Fruit fly (Drosophila melanogaster) whole organism, adult: ENCODE data around the gene CG8516.
A peak's percentile ranks its signal among the peaks of the same experiment; 100 is the strongest.

Source experiments
- CG11617 ChIP-seq: fragments of 200-800 bp; sonication (Bioruptor generic); optimal IDR thresholded peaks from 2 replicates; lab custom pipeline; 2017; ENCODE audit warnings: mild to moderate bottlenecking, missing biosample characterization, missing genetic modification reagents, missing genetic modification characterization
- CG12768 ChIP-seq: fragments of 200-800 bp; sonication (Bioruptor generic); optimal IDR thresholded peaks from 2 replicates; lab custom pipeline; 2017; ENCODE audit warnings: missing biosample characterization, missing genetic modification characterization, mild to moderate bottlenecking, moderate library complexity, missing genetic modification reagents
- CG14711 ChIP-seq: fragments of 200-800 bp; sonication (Bioruptor generic); optimal IDR thresholded peaks from 2 replicates; lab custom pipeline; 2018; ENCODE audit warnings: missing biosample characterization, mild to moderate bottlenecking, missing genetic modification characterization, moderate library complexity
- CG1620 ChIP-seq: fragments of 200-800 bp; sonication (Bioruptor generic); optimal IDR thresholded peaks from 2 replicates; lab custom pipeline; 2016; ENCODE audit warnings: missing biosample characterization, missing genetic modification characterization
- CG33017 ChIP-seq: fragments of 200-800 bp; sonication (Bioruptor generic); optimal IDR thresholded peaks from 2 replicates; lab custom pipeline; 2018; ENCODE audit warnings: missing biosample characterization, mild to moderate bottlenecking, missing genetic modification characterization, moderate library complexity
- CG5204 ChIP-seq: fragments of 200-800 bp; sonication (Bioruptor generic); optimal IDR thresholded peaks from 2 replicates; lab custom pipeline; 2016; ENCODE audit warnings: missing biosample characterization, missing genetic modification characterization
- CG7045 ChIP-seq: fragments of 200-800 bp; sonication (Bioruptor generic); optimal IDR thresholded peaks from 2 replicates; lab custom pipeline; 2017; ENCODE audit warnings: missing biosample characterization, mild to moderate bottlenecking, missing genetic modification characterization
- CG7101 ChIP-seq: fragments of 200-800 bp; sonication (Bioruptor generic); optimal IDR thresholded peaks from 2 replicates; lab custom pipeline; 2018; ENCODE audit warnings: missing biosample characterization, mild to moderate bottlenecking, missing genetic modification characterization, moderate library complexity
- Clk ChIP-seq: fragments of 200-800 bp; sonication (Bioruptor generic); optimal IDR thresholded peaks from 2 replicates; lab custom pipeline; 2017; ENCODE audit warnings: missing biosample characterization, missing genetic modification characterization
- Crg-1 ChIP-seq: fragments of 200-800 bp; sonication (Bioruptor generic); optimal IDR thresholded peaks from 2 replicates; lab custom pipeline; 2016; ENCODE audit warnings: missing biosample characterization, missing genetic modification characterization
- Hr96 ChIP-seq: fragments of 200-800 bp; sonication (Bioruptor generic); optimal IDR thresholded peaks from 2 replicates; lab custom pipeline; 2016; ENCODE audit warnings: missing biosample characterization, missing genetic modification characterization
- Mnt ChIP-seq: fragments of 200-800 bp; sonication (Bioruptor generic); optimal IDR thresholded peaks from 2 replicates; lab custom pipeline; 2016; ENCODE audit warnings: missing biosample characterization, mild to moderate bottlenecking, missing genetic modification characterization
- bab1 ChIP-seq: fragments of 200-800 bp; sonication (Bioruptor generic); optimal IDR thresholded peaks from 3 replicates; lab custom pipeline; 2019; ENCODE audit warnings: missing biosample characterization, mild to moderate bottlenecking, missing genetic modification characterization, moderate library complexity
- cic ChIP-seq: fragments of 200-800 bp; sonication (Bioruptor generic); optimal IDR thresholded peaks from 2 replicates; lab custom pipeline; 2017; ENCODE audit warnings: missing biosample characterization, mild to moderate bottlenecking, missing genetic modification characterization, moderate library complexity
- cnc ChIP-seq, 2 experiments: fragments of >200 bp; optimal IDR thresholded peaks; 2 replicates each; lab custom pipeline; 2017
- kay ChIP-seq: fragments of 200-800 bp; sonication (Bioruptor generic); peaks from one replicate; lab custom pipeline; 2016; ENCODE audit warnings: missing biosample characterization, missing genetic modification characterization, borderline replicate concordance
- ovo ChIP-seq: fragments of 200-800 bp; sonication (Bioruptor generic); optimal IDR thresholded peaks from 2 replicates; lab custom pipeline; 2016; ENCODE audit warnings: missing biosample characterization, missing genetic modification characterization
- pad ChIP-seq: fragments of 200-800 bp; sonication (Bioruptor generic); optimal IDR thresholded peaks from 3 replicates; lab custom pipeline; 2017; ENCODE audit warnings: missing biosample characterization, missing genetic modification characterization, mild to moderate bottlenecking, moderate library complexity, missing genetic modification reagents
- tj ChIP-seq: fragments of 200-800 bp; sonication (Bioruptor generic); optimal IDR thresholded peaks from 3 replicates; lab custom pipeline; 2017; ENCODE audit warnings: missing biosample characterization, mild to moderate bottlenecking, missing genetic modification characterization, moderate library complexity
- toe ChIP-seq: fragments of 200-800 bp; sonication (Bioruptor generic); optimal IDR thresholded peaks from 2 replicates; lab custom pipeline; 2016; ENCODE audit warnings: missing biosample characterization, missing genetic modification characterization

Gene CG8516

dm6 chr3R:9767620-9768592 lies 25.2 kb upstream of the CG8516 start, which contains the start of gene Naa80:
TSS of gene Naa80 (plus strand) at chr3R:9767834.
- TF ChIP-seq CG7101 (tag; lab: Kevin White, UChicago) (peak; percentile 82), Clk (GFP tag; lab: Kevin White, UChicago) (peak; percentile 67), Crg-1 (GFP tag; lab: Kevin White, UChicago) (peak; percentile 96), Hr96 (GFP tag; lab: Kevin White, UChicago) (peak; percentile 38), CG14711 (peak; percentile 55), bab1 (GFP tag; lab: Kevin White, UChicago) (peak; percentile 56), ovo (GFP tag; lab: Kevin White, UChicago) (peak; percentile 64), CG33017 (tag; lab: Kevin White, UChicago) (peak; percentile 69), CG7045 (GFP tag; lab: Kevin White, UChicago) (peak; percentile 65), CG12768 (GFP tag; lab: Kevin White, UChicago) (peak; percentile 82), CG11617 (GFP tag; lab: Kevin White, UChicago) (peak; percentile 57), cic (peak; percentile 88), tj (GFP tag; lab: Kevin White, UChicago) (peak; percentile 21), kay (GFP tag; lab: Kevin White, UChicago) (no peak), pad (GFP tag; lab: Kevin White, UChicago) (peak; percentile 80), toe (peak; percentile 63), CG5204 (GFP tag; lab: Kevin White, UChicago) (no peak), Mnt (GFP tag; lab: Kevin White, UChicago) (peak; percentile 92), CG1620 (GFP tag; lab: Kevin White, UChicago) (peak; percentile 95), cnc (optimal IDR thresholded peaks at IDR 0.05; lab: Kevin White, UChicago) (no peak)

- no peak for TF ChIP-seq cic
- TF ChIP-seq ovo (GFP tag; lab: Kevin White, UChicago): no peak
- TF ChIP-seq Hr96 (GFP tag; lab: Kevin White, UChicago): no peak
- TF ChIP-seq toe: no peak
- TF ChIP-seq Crg-1 (GFP tag; lab: Kevin White, UChicago): no peak
- TF ChIP-seq CG11617 (GFP tag; lab: Kevin White, UChicago): no peak
- no peak for TF ChIP-seq CG33017 (tag; lab: Kevin White, UChicago)
- no peak for TF ChIP-seq Clk (GFP tag; lab: Kevin White, UChicago)
- no peak for TF ChIP-seq CG7045 (GFP tag; lab: Kevin White, UChicago)
Observed at dm6 chr3R:9768884-9769283, 24.2 kb upstream of the CG8516 start, which contains the start of gene MED6. TSS of gene MED6 (minus strand) at chr3R:9768984.

dm6 chr3R:9770127-9770526 lies 23.0 kb upstream of the CG8516 start:
- TF ChIP-seq ovo (GFP tag; lab: Kevin White, UChicago) (no peak), bab1 (GFP tag; lab: Kevin White, UChicago) (no peak), CG14711 (no peak), CG5204 (GFP tag; lab: Kevin White, UChicago) (no peak), CG1620 (GFP tag; lab: Kevin White, UChicago) (no peak), Clk (GFP tag; lab: Kevin White, UChicago) (no peak), cic (no peak), CG7101 (tag; lab: Kevin White, UChicago) (no peak), pad (GFP tag; lab: Kevin White, UChicago) (no peak), kay (GFP tag; lab: Kevin White, UChicago) (no peak), CG33017 (tag; lab: Kevin White, UChicago) (no peak), Hr96 (GFP tag; lab: Kevin White, UChicago) (no peak), cnc (optimal IDR thresholded peaks at IDR 0.05; lab: Kevin White, UChicago) (no peak), tj (GFP tag; lab: Kevin White, UChicago) (no peak), CG12768 (GFP tag; lab: Kevin White, UChicago) (no peak), Mnt (GFP tag; lab: Kevin White, UChicago) (no peak), CG7045 (GFP tag; lab: Kevin White, UChicago) (no peak), toe (no peak), CG11617 (GFP tag; lab: Kevin White, UChicago) (no peak), Crg-1 (GFP tag; lab: Kevin White, UChicago) (no peak)

dm6 chr3R:9771519-9771972 lies 21.5 kb upstream of the CG8516 start, which contains the start of gene CG9471:
TSS of gene CG9471 (minus strand) at chr3R:9771542.
- peak; percentile 97 for TF ChIP-seq CG5204 (GFP tag; lab: Kevin White, UChicago)
- peak; percentile 96 for TF ChIP-seq toe
- peak; percentile 88 for TF ChIP-seq Crg-1 (GFP tag; lab: Kevin White, UChicago)
- peak; percentile 92 for TF ChIP-seq CG14711
- TF ChIP-seq Mnt (GFP tag; lab: Kevin White, UChicago): peak; percentile 92
- peak; percentile 88 for TF ChIP-seq ovo (GFP tag; lab: Kevin White, UChicago)
- TF ChIP-seq CG7045 (GFP tag; lab: Kevin White, UChicago): peak; percentile 94
- peak; percentile 98 for TF ChIP-seq bab1 (GFP tag; lab: Kevin White, UChicago)
- peak; percentile 96 for TF ChIP-seq CG11617 (GFP tag; lab: Kevin White, UChicago)
- TF ChIP-seq pad (GFP tag; lab: Kevin White, UChicago): peak; percentile 84
- peak; percentile 95 for TF ChIP-seq Hr96 (GFP tag; lab: Kevin White, UChicago)
- TF ChIP-seq CG12768 (GFP tag; lab: Kevin White, UChicago): peak; percentile 97
- TF ChIP-seq cnc (optimal IDR thresholded peaks at IDR 0.05; lab: Kevin White, UChicago): no peak
- no peak for TF ChIP-seq kay (GFP tag; lab: Kevin White, UChicago)
- TF ChIP-seq CG1620 (GFP tag; lab: Kevin White, UChicago): peak; percentile 95
- TF ChIP-seq CG33017 (tag; lab: Kevin White, UChicago): peak; percentile 98
- peak; percentile 91 for TF ChIP-seq Clk (GFP tag; lab: Kevin White, UChicago)
- TF ChIP-seq CG7101 (tag; lab: Kevin White, UChicago): peak; percentile 97
- TF ChIP-seq tj (GFP tag; lab: Kevin White, UChicago): peak; percentile 78
- peak; percentile 94 for TF ChIP-seq cic
